Worm (Caenorhabditis elegans) whole organism, L1 larva: Measurements from ENCODE around the gene C36B7.2.

ENCODE experiments used
- alr-1 ChIP-seq: fragments of 200-800 bp; sonication (Bioruptor generic); optimal IDR thresholded peaks from 2 replicates; lab custom pipeline; 2018; ENCODE audit warnings: borderline replicate concordance, mild to moderate bottlenecking, missing genetic modification characterization, missing compliant biosample characterization
- ceh-8 ChIP-seq: fragments of 200-800 bp; sonication (Bioruptor generic); optimal IDR thresholded peaks from 2 replicates; lab custom pipeline; 2018; ENCODE audit warnings: mild to moderate bottlenecking, missing genetic modification characterization, moderate library complexity, missing compliant biosample characterization
- fkh-10 ChIP-seq: sonication (generic microtip); optimal IDR thresholded peaks from 2 replicates; lab custom pipeline; 2017; ENCODE audit warnings: missing biosample characterization, missing genetic modification reagents, missing genetic modification characterization

DNA sequence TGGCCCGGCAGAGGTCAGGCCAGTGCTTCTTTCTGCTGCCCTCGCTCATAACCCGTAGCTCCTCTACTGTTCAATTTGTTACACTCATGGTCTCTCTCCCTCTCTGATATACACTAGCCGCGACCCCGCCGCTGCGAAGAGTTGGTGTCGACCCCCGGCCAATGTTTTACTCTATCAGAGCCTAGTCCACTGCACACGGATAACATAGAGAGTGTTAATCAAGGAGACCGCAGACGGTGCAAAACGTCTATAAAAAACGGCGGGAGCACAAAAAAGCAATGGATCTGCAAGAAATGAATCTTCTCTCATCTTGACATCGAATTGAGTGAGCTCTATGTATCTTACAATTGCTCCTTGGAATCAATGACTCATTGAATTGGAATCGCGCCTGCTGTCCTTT is 47.3 kb downstream of the C36B7.2 start:
- TF ChIP-seq fkh-10 (GFP tag; lab: Kevin White, UChicago) (no peak), alr-1 (tag; lab: Kevin White, UChicago) (no peak), ceh-8 (GFP tag; lab: Kevin White, UChicago) (no peak)
